Worm (Caenorhabditis elegans) whole organism, late embryonic: ENCODE data around the gene aex-4.

Experiments
- C38D4.7 ChIP-seq: fragments of 200-800 bp; sonication (Bioruptor generic); optimal IDR thresholded peaks from 2 replicates; lab custom pipeline; 2018; ENCODE audit warnings: mild to moderate bottlenecking, missing genetic modification characterization, moderate library complexity, missing compliant biosample characterization
- T23F11.4 ChIP-seq: fragments of 200-800 bp; sonication (Bioruptor generic); optimal IDR thresholded peaks from 2 replicates; lab custom pipeline; 2018; ENCODE audit warnings: mild to moderate bottlenecking, missing genetic modification characterization, missing compliant biosample characterization
- ama-1 ChIP-seq: fragments of 150-350 bp; optimal IDR thresholded peaks from 2 replicates; lab custom pipeline; 2014
- ceh-9 ChIP-seq: sonication (generic microtip); optimal IDR thresholded peaks from 2 replicates; lab custom pipeline; 2016; ENCODE audit warnings: mild to moderate bottlenecking, missing genetic modification characterization, inconsistent platforms, missing compliant biosample characterization
- dve-1 ChIP-seq: sonication (generic microtip); optimal IDR thresholded peaks from 2 replicates; lab custom pipeline; 2017; ENCODE audit warnings: antibody characterized with exemption, mild to moderate bottlenecking, missing genetic modification characterization, missing compliant biosample characterization
- elt-2 ChIP-seq: sonication (generic microtip); optimal IDR thresholded peaks from 2 replicates; lab custom pipeline; 2016; ENCODE audit warnings: missing genetic modification reagents, missing genetic modification characterization, missing compliant biosample characterization
- lin-11 ChIP-seq: fragments of 200-800 bp; sonication (Bioruptor generic); optimal IDR thresholded peaks from 2 replicates; lab custom pipeline; 2018; ENCODE audit warnings: mild to moderate bottlenecking, missing genetic modification characterization, missing compliant biosample characterization
- npax-4 ChIP-seq: sonication (generic microtip); optimal IDR thresholded peaks from 2 replicates; lab custom pipeline; 2016; ENCODE audit warnings: missing genetic modification characterization, missing compliant biosample characterization
- pqm-1 ChIP-seq: sonication (generic microtip); optimal IDR thresholded peaks from 2 replicates; lab custom pipeline; 2016; ENCODE audit warnings: missing genetic modification characterization, missing compliant biosample characterization
- rnt-1 ChIP-seq: sonication (generic microtip); optimal IDR thresholded peaks from 2 replicates; lab custom pipeline; 2016; ENCODE audit warnings: missing genetic modification characterization, missing compliant biosample characterization
- unc-42 ChIP-seq: sonication (generic microtip); optimal IDR thresholded peaks from 2 replicates; lab custom pipeline; 2016; ENCODE audit warnings: missing genotype, missing genetic modification characterization, missing compliant biosample characterization
- unc-86 ChIP-seq: sonication (generic microtip); optimal IDR thresholded peaks from 2 replicates; lab custom pipeline; 2016; ENCODE audit warnings: missing genetic modification characterization, missing compliant biosample characterization

- TF ChIP-seq dve-1 = no peak
- TF ChIP-seq ama-1 = no peak
- TF ChIP-seq T23F11.4 (GFP tag; lab: Kevin White, UChicago) = no peak
- no peak for TF ChIP-seq ceh-9
- no peak for TF ChIP-seq pqm-1 (tag; lab: Kevin White, UChicago)
- TF ChIP-seq lin-11 (tag; lab: Kevin White, UChicago) = no peak
- no peak for TF ChIP-seq C38D4.7 (GFP tag; lab: Kevin White, UChicago)
- no peak for TF ChIP-seq unc-86 (tag; lab: Kevin White, UChicago)
- no peak for TF ChIP-seq npax-4 (tag; lab: Kevin White, UChicago)
- no peak for TF ChIP-seq elt-2 (tag; lab: Kevin White, UChicago)
- TF ChIP-seq unc-42 (tag; lab: Kevin White, UChicago) = no peak
- TF ChIP-seq rnt-1 = no peak
These were observed 35.2 kb downstream of the aex-4 start, which contains the start of gene F47B7.3 for ce11 chrX:3764295-3764694.
